Worm (Caenorhabditis elegans): ENCODE results near the gene tag-340.

- TF ChIP-seq snpc-4 (tag; optimal IDR thresholded peaks at IDR 0.05) (no peak), unc-62 (GFP tag; optimal IDR thresholded peaks at IDR 0.05) (no peak), nhr-237 (tag; optimal IDR thresholded peaks at IDR 0.05) (no peak), nhr-11 (tag; optimal IDR thresholded peaks at IDR 0.05) (no peak), zag-1 (tag; optimal IDR thresholded peaks at IDR 0.05) (no peak), unc-39 (tag; optimal IDR thresholded peaks at IDR 0.05) (no peak)
Measured at ce11 chrIII:4868643-4869042, 31.7 kb upstream of the tag-340 start, which contains the start of the genes msd-4 and C35D10.3.

All from whole organism, L2 larva.